Fruit fly (Drosophila melanogaster) whole organism, prepupa: Measurements from ENCODE around the gene CG2794.

Experiments
- Blimp-1 ChIP-seq: fragments of 200-800 bp; sonication (Bioruptor generic); optimal IDR thresholded peaks from 3 replicates; lab custom pipeline; 2017; ENCODE audit warnings: missing biosample characterization, missing genetic modification characterization, mild to moderate bottlenecking, moderate library complexity, missing genetic modification reagents
- CG10669 ChIP-seq: fragments of 200-800 bp; sonication (Bioruptor generic); optimal IDR thresholded peaks from 3 replicates; lab custom pipeline; 2018; ENCODE audit warnings: missing biosample characterization, mild to moderate bottlenecking, missing genetic modification characterization, moderate library complexity
- CG11294 ChIP-seq: fragments of 200-800 bp; sonication (Bioruptor generic); IDR thresholded peaks from 2 replicates; pipeline ENCODE4 v1.3.6; 2022; ENCODE audit warnings: missing biosample characterization, missing genetic modification characterization
- CG11762 ChIP-seq: fragments of 200-800 bp; sonication (Bioruptor generic); optimal IDR thresholded peaks from 3 replicates; lab custom pipeline; 2016; ENCODE audit warnings: missing biosample characterization, missing genetic modification characterization; ENCODE audit not compliant: insufficient read depth
- CG15336 ChIP-seq: fragments of 200-800 bp; sonication (Bioruptor generic); IDR thresholded peaks from 2 replicates; pipeline ENCODE4 v1.3.6; 2022; ENCODE audit warnings: missing biosample characterization, missing genetic modification characterization
- CG1621 ChIP-seq: fragments of 200-800 bp; sonication (Bioruptor generic); optimal IDR thresholded peaks from 3 replicates; lab custom pipeline; 2018; ENCODE audit warnings: missing biosample characterization, mild to moderate bottlenecking, missing genetic modification characterization
- CG16779 ChIP-seq: fragments of 200-800 bp; sonication (Bioruptor generic); optimal IDR thresholded peaks from 3 replicates; lab custom pipeline; 2017; ENCODE audit warnings: missing biosample characterization, mild to moderate bottlenecking, missing genetic modification characterization
- CG3032 ChIP-seq: fragments of 200-800 bp; optimal IDR thresholded peaks from 2 replicates; lab custom pipeline; 2019; ENCODE audit warnings: missing biosample characterization, mild to moderate bottlenecking, missing genetic modification characterization, moderate library complexity
- CG32006 ChIP-seq: fragments of 200-800 bp; sonication (Bioruptor generic); optimal IDR thresholded peaks from 3 replicates; lab custom pipeline; 2017; ENCODE audit warnings: missing biosample characterization, mild to moderate bottlenecking, missing genetic modification characterization
- CG34406 ChIP-seq: fragments of 200-800 bp; sonication (Bioruptor generic); optimal IDR thresholded peaks from 3 replicates; lab custom pipeline; 2016; ENCODE audit warnings: missing biosample characterization, missing genetic modification characterization
- CG3919 ChIP-seq: fragments of 200-800 bp; sonication (Bioruptor generic); optimal IDR thresholded peaks from 3 replicates; lab custom pipeline; 2016; ENCODE audit warnings: missing biosample characterization, missing genetic modification characterization
- CG4318 ChIP-seq: fragments of 200-800 bp; sonication (Bioruptor generic); optimal IDR thresholded peaks from 3 replicates; lab custom pipeline; 2017; ENCODE audit warnings: missing biosample characterization, mild to moderate bottlenecking, missing genetic modification characterization
- CG6163 ChIP-seq: fragments of 200-800 bp; sonication (Bioruptor generic); IDR thresholded peaks from 3 replicates; pipeline ENCODE4 v1.3.6; 2022; ENCODE audit warnings: missing biosample characterization, missing genetic modification characterization
- CG6276 ChIP-seq: fragments of 200-800 bp; sonication (Bioruptor generic); optimal IDR thresholded peaks from 2 replicates; lab custom pipeline; 2017; ENCODE audit warnings: missing biosample characterization, mild to moderate bottlenecking, missing genetic modification characterization
- CG6792 ChIP-seq: fragments of 200-800 bp; sonication (Bioruptor generic); optimal IDR thresholded peaks from 3 replicates; lab custom pipeline; 2016; ENCODE audit warnings: missing biosample characterization, missing genetic modification characterization
- CG7368 ChIP-seq: fragments of 200-800 bp; sonication (Bioruptor generic); optimal IDR thresholded peaks from 3 replicates; lab custom pipeline; 2016; ENCODE audit warnings: missing biosample characterization, missing genetic modification characterization
- CG8119 ChIP-seq: fragments of 200-800 bp; sonication (Bioruptor generic); IDR thresholded peaks from 3 replicates; pipeline ENCODE4 v1.3.6; 2022; ENCODE audit warnings: missing biosample characterization, missing genetic modification characterization
- CG8319 ChIP-seq: fragments of 200-800 bp; sonication (Bioruptor generic); optimal IDR thresholded peaks from 3 replicates; lab custom pipeline; 2016; ENCODE audit warnings: missing biosample characterization, missing genetic modification characterization
- Eip75B ChIP-seq: fragments of 200-800 bp; sonication (Bioruptor generic); optimal IDR thresholded peaks from 3 replicates; lab custom pipeline; 2016; ENCODE audit warnings: missing biosample characterization, missing genetic modification characterization
- Eip78C ChIP-seq: fragments of 200-800 bp; sonication (Bioruptor generic); peaks from one replicate; lab custom pipeline; 2016; ENCODE audit warnings: missing biosample characterization, missing genetic modification characterization
- Gug ChIP-seq: fragments of 200-800 bp; sonication (Bioruptor generic); IDR thresholded peaks from 2 replicates; pipeline ENCODE4 v1.3.6; 2022; ENCODE audit warnings: missing biosample characterization, missing genetic modification characterization
- Hr38 ChIP-seq: sonication (Bioruptor generic); optimal IDR thresholded peaks from 2 replicates; lab custom pipeline; 2016; ENCODE audit warnings: missing biosample characterization, missing genetic modification characterization
- Hr39 ChIP-seq: fragments of 200-800 bp; sonication (Bioruptor generic); optimal IDR thresholded peaks from 2 replicates; lab custom pipeline; 2016; ENCODE audit warnings: missing biosample characterization, missing genetic modification characterization
- Hr4 ChIP-seq: fragments of 200-800 bp; sonication (Bioruptor generic); optimal IDR thresholded peaks from 3 replicates; lab custom pipeline; 2016; ENCODE audit warnings: missing biosample characterization, missing genetic modification characterization
- Lpt ChIP-seq: fragments of 200-800 bp; sonication (Bioruptor generic); optimal IDR thresholded peaks from 3 replicates; lab custom pipeline; 2016; ENCODE audit warnings: missing biosample characterization, missing genetic modification characterization
- Met ChIP-seq: fragments of 200-800 bp; sonication (Bioruptor generic); optimal IDR thresholded peaks from 3 replicates; lab custom pipeline; 2016; ENCODE audit warnings: missing biosample characterization, missing genetic modification characterization
- OdsH ChIP-seq: fragments of 200-800 bp; sonication (Bioruptor generic); optimal IDR thresholded peaks from 3 replicates; lab custom pipeline; 2016; ENCODE audit warnings: missing biosample characterization, missing genetic modification characterization
- Smox ChIP-seq: fragments of 200-800 bp; sonication (Bioruptor generic); optimal IDR thresholded peaks from 3 replicates; lab custom pipeline; 2016; ENCODE audit warnings: missing biosample characterization, missing genetic modification characterization
- Sox14 ChIP-seq: fragments of 200-800 bp; sonication (Bioruptor generic); optimal IDR thresholded peaks from 3 replicates; lab custom pipeline; 2016; ENCODE audit warnings: missing biosample characterization, missing genetic modification characterization
- Sox15 ChIP-seq: fragments of 200-800 bp; sonication (Bioruptor generic); optimal IDR thresholded peaks from 3 replicates; lab custom pipeline; 2016; ENCODE audit warnings: missing biosample characterization, missing genetic modification characterization
- achi ChIP-seq: fragments of 200-800 bp; sonication (Bioruptor generic); optimal IDR thresholded peaks from 3 replicates; lab custom pipeline; 2016; ENCODE audit warnings: missing biosample characterization, missing genetic modification characterization
- acj6 ChIP-seq: fragments of 200-800 bp; sonication (Bioruptor generic); optimal IDR thresholded peaks from 3 replicates; lab custom pipeline; 2016; ENCODE audit warnings: missing biosample characterization, missing genetic modification characterization
- cyc ChIP-seq: fragments of 200-800 bp; sonication (Bioruptor generic); optimal IDR thresholded peaks from 3 replicates; lab custom pipeline; 2016; ENCODE audit warnings: missing biosample characterization, missing genetic modification characterization
- dac ChIP-seq: fragments of 200-800 bp; sonication (Bioruptor generic); optimal IDR thresholded peaks from 2 replicates; lab custom pipeline; 2017; ENCODE audit warnings: missing biosample characterization, mild to moderate bottlenecking, missing genetic modification characterization
- dsx ChIP-seq: fragments of 200-800 bp; optimal IDR thresholded peaks from 3 replicates; lab custom pipeline; 2019; ENCODE audit warnings: missing biosample characterization, mild to moderate bottlenecking, missing genetic modification characterization, moderate library complexity; ENCODE audit not compliant: poor library complexity, severe bottlenecking
- esn ChIP-seq: fragments of 200-800 bp; sonication (Bioruptor generic); optimal IDR thresholded peaks from 2 replicates; lab custom pipeline; 2016; ENCODE audit warnings: missing biosample characterization, mild to moderate bottlenecking, missing genetic modification characterization, moderate library complexity
- fd85E ChIP-seq: fragments of 200-800 bp; sonication (Bioruptor generic); optimal IDR thresholded peaks from 3 replicates; lab custom pipeline; 2016; ENCODE audit warnings: missing biosample characterization, missing genetic modification characterization
- lz ChIP-seq: fragments of 200-800 bp; sonication (Bioruptor generic); optimal IDR thresholded peaks from 3 replicates; lab custom pipeline; 2016; ENCODE audit warnings: missing biosample characterization, missing genetic modification characterization
- pdm3 ChIP-seq: fragments of 200-800 bp; sonication (Bioruptor generic); optimal IDR thresholded peaks from 3 replicates; lab custom pipeline; 2016; ENCODE audit warnings: missing biosample characterization, missing genetic modification characterization
- salr ChIP-seq, 2 experiments: fragments of 200-800 bp; sonication (Bioruptor generic); optimal IDR thresholded peaks; 3 replicates each; lab custom pipeline; 2016 to 2018; ENCODE audit warnings: missing biosample characterization in 2 of 2, missing genetic modification characterization in 2 of 2, mild to moderate bottlenecking in 1 of 2
- spab ChIP-seq: fragments of 200-800 bp; sonication (Bioruptor generic); optimal IDR thresholded peaks from 2 replicates; lab custom pipeline; 2017; ENCODE audit warnings: missing biosample characterization, mild to moderate bottlenecking, missing genetic modification characterization, missing genetic modification reagents
- ss ChIP-seq, 2 experiments: fragments of 200-800 bp; sonication (Bioruptor generic); optimal IDR thresholded peaks; 2 replicates in 1 of 2; 3 replicates in 1 of 2; lab custom pipeline; 2017 to 2018; ENCODE audit warnings: mild to moderate bottlenecking in 2 of 2, missing biosample characterization in 2 of 2, missing genetic modification characterization in 2 of 2, moderate library complexity in 1 of 2
- svp ChIP-seq: fragments of 200-800 bp; sonication (Bioruptor generic); peaks from one replicate; lab custom pipeline; 2016; ENCODE audit warnings: missing biosample characterization, missing genetic modification characterization
- topi ChIP-seq: fragments of 200-800 bp; sonication (Bioruptor generic); optimal IDR thresholded peaks from 3 replicates; lab custom pipeline; 2016; ENCODE audit warnings: missing biosample characterization, missing genetic modification characterization
- vri ChIP-seq: fragments of 200-800 bp; sonication (Bioruptor generic); optimal IDR thresholded peaks from 3 replicates; lab custom pipeline; 2016; ENCODE audit warnings: missing biosample characterization, mild to moderate bottlenecking, missing genetic modification characterization

Gene CG2794

dm6 chr2L:516032-516993, 47.6 kb upstream of the CG2794 start (continued):
- TF ChIP-seq CG4318 (GFP tag; lab: Kevin White, UChicago) (peak; percentile 48), Hr39 (GFP tag; lab: Kevin White, UChicago) (peak; percentile 83), CG7368 (GFP tag; lab: Kevin White, UChicago) (peak; percentile 73), CG1621 (tag; lab: Kevin White, UChicago) (peak; percentile 76), CG6276 (peak; percentile 59), acj6 (peak; percentile 81), lz (peak; percentile 73), OdsH (peak; percentile 78), CG32006 (peak; percentile 79), Hr38 (no peak), Lpt (GFP tag; lab: Kevin White, UChicago) (peak; percentile 49), Hr4 (GFP tag; lab: Kevin White, UChicago) (peak; percentile 62), Blimp-1 (GFP tag; lab: Kevin White, UChicago) (peak; percentile 28), esn (GFP tag; lab: Kevin White, UChicago) (peak; percentile 86), pdm3 (GFP tag; lab: Kevin White, UChicago) (peak; percentile 85), CG34406 (peak; percentile 71), CG6163 (GFP tag; lab: Robert Waterston, UW) (peak; percentile 85)
- TF ChIP-seq, all 60 proteins: peak for 56

DNA sequence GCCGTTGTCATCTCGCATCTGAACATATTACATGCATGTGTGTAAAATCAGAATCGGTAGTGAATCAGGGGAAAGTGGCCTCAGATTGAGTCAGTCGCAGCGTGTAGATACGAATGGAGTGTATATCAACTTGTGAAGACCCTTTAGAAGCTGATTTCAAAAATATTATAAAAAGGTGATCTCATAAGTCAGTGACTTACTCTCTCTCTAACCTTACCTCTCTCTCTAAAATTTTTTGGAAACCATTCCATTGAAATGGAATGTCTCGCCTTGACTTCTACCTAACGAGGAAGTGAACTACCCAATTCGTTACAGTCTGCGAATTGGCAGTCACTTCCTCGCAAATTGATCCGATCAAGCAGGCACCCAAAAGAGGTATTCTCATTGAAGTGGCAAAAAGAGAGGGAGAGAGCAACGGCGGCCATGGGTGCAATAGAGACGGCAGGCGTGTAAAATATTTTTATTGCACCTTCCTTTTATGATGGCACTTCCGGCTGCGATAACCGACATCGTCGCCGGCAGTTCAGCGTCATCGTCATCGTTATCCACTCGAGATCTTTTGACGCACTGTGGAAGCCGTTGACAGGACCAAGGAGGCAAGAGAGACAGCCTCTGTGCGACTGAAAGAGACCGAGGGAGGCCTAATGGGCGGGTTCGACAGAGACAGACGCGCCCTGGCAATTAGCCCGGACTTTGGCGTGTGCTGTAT, 45.9 kb upstream of the CG2794 start:
- TF ChIP-seq CG11762 (GFP tag; lab: Kevin White, UChicago) (no peak), Eip75B (GFP tag; lab: Kevin White, UChicago) (peak; percentile 47), pdm3 (GFP tag; lab: Kevin White, UChicago) (peak; percentile 40), esn (GFP tag; lab: Kevin White, UChicago) (peak; percentile 68), salr (GFP tag; optimal IDR thresholded peaks at IDR 0.05; lab: Kevin White, UChicago) (no peak), CG34406 (peak; percentile 36), Hr38 (no peak), Met (GFP tag; lab: Kevin White, UChicago) (peak; percentile 54), ss (GFP tag; optimal IDR thresholded peaks at IDR 0.05; lab: Kevin White, UChicago) (no peak), CG8319 (GFP tag; lab: Kevin White, UChicago) (peak; percentile 13), lz (peak; percentile 47), svp (GFP tag; lab: Kevin White, UChicago) (peak; percentile 57), fd85E (GFP tag; lab: Kevin White, UChicago) (no peak), cyc (peak; percentile 38), CG6792 (GFP tag; lab: Kevin White, UChicago) (peak; percentile 55), CG3032 (tag; lab: Kevin White, UChicago) (no peak), Hr4 (GFP tag; lab: Kevin White, UChicago) (no peak), Smox (GFP tag; lab: Kevin White, UChicago) (peak; percentile 44), dac (no peak), CG1621 (tag; lab: Kevin White, UChicago) (no peak), CG6276 (no peak), Sox14 (GFP tag; lab: Kevin White, UChicago) (peak; percentile 12), CG4318 (GFP tag; lab: Kevin White, UChicago) (no peak), Gug (GFP tag; lab: Robert Waterston, UW) (no peak), CG11294 (GFP tag; lab: Robert Waterston, UW) (no peak), CG7368 (GFP tag; lab: Kevin White, UChicago) (peak; percentile 4), Sox15 (GFP tag; lab: Kevin White, UChicago) (peak; percentile 2), CG3919 (GFP tag; lab: Kevin White, UChicago) (peak; percentile 47), CG15336 (GFP tag; lab: Robert Waterston, UW) (no peak), CG32006 (no peak), spab (peak; percentile 12), vri (GFP tag; lab: Kevin White, UChicago) (no peak), dsx (GFP tag; lab: Kevin White, UChicago) (no peak), CG10669 (peak; percentile 21), topi (peak; percentile 63), Eip78C (peak; percentile 85), CG16779 (tag; lab: Kevin White, UChicago) (no peak), CG8119 (GFP tag; lab: Robert Waterston, UW) (no peak), achi (GFP tag; lab: Kevin White, UChicago) (peak; percentile 24), OdsH (peak; percentile 23)
